Fruit fly (Drosophila melanogaster) whole organism, embryonic: ENCODE data around the gene Spec2.

Experiments used
- Aef1 ChIP-seq: fragments of 200-800 bp; sonication (Bioruptor generic); IDR thresholded peaks from 3 replicates; pipeline ENCODE4 v1.3.6; 2022; ENCODE audit warnings: missing biosample characterization, missing genetic modification characterization
- Asciz ChIP-seq: fragments of 200-800 bp; sonication (Bioruptor generic); optimal IDR thresholded peaks from 2 replicates; lab custom pipeline; 2017; ENCODE audit warnings: missing biosample characterization, mild to moderate bottlenecking, missing genetic modification characterization, missing genetic modification reagents
- Blimp-1 ChIP-seq: fragments of 200-800 bp; sonication (Bioruptor generic); optimal IDR thresholded peaks from 3 replicates; lab custom pipeline; 2018; ENCODE audit warnings: missing biosample characterization, missing genetic modification characterization, mild to moderate bottlenecking, moderate library complexity, missing genetic modification reagents
- BtbVII ChIP-seq: fragments of 200-800 bp; sonication (Bioruptor generic); optimal IDR thresholded peaks from 3 replicates; lab custom pipeline; 2017; ENCODE audit warnings: missing biosample characterization, mild to moderate bottlenecking, missing genetic modification characterization
- CG10267 ChIP-seq: fragments of 200-800 bp; sonication (Bioruptor generic); optimal IDR thresholded peaks from 2 replicates; lab custom pipeline; 2018; ENCODE audit warnings: missing biosample characterization, mild to moderate bottlenecking, missing genetic modification characterization, moderate library complexity
- CG11695 ChIP-seq: fragments of 200-800 bp; sonication (Bioruptor generic); IDR thresholded peaks from 3 replicates; pipeline ENCODE4 v1.3.6; 2022; ENCODE audit warnings: missing biosample characterization, missing genetic modification characterization
- CG12942 ChIP-seq: fragments of 200-800 bp; sonication (Bioruptor generic); optimal IDR thresholded peaks from 3 replicates; lab custom pipeline; 2016; ENCODE audit warnings: missing biosample characterization, missing genetic modification characterization
- CG14441 ChIP-seq: fragments of 200-800 bp; sonication (Bioruptor generic); IDR thresholded peaks from 2 replicates; pipeline ENCODE4 v1.3.6; 2022; ENCODE audit warnings: missing biosample characterization, missing genetic modification characterization
- CG15269 ChIP-seq: fragments of 200-800 bp; sonication (Bioruptor generic); optimal IDR thresholded peaks from 2 replicates; lab custom pipeline; 2018; ENCODE audit warnings: missing biosample characterization, mild to moderate bottlenecking, missing genetic modification characterization, moderate library complexity
- CG1529 ChIP-seq: fragments of 200-800 bp; sonication (Bioruptor generic); optimal IDR thresholded peaks from 3 replicates; lab custom pipeline; 2018; ENCODE audit warnings: missing biosample characterization, missing genetic modification characterization
- CG17385 ChIP-seq: fragments of 200-800 bp; sonication (Bioruptor generic); optimal IDR thresholded peaks from 3 replicates; lab custom pipeline; 2018; ENCODE audit warnings: missing biosample characterization, mild to moderate bottlenecking, missing genetic modification characterization
- CG17612 ChIP-seq: fragments of 200-800 bp; sonication (Bioruptor generic); IDR thresholded peaks from 2 replicates; pipeline ENCODE4 v1.3.6; 2022; ENCODE audit warnings: missing biosample characterization, missing genetic modification characterization
- CG17802 ChIP-seq: fragments of 200-800 bp; sonication (Bioruptor generic); optimal IDR thresholded peaks from 2 replicates; lab custom pipeline; 2018; ENCODE audit warnings: missing biosample characterization, mild to moderate bottlenecking, missing genetic modification characterization, moderate library complexity
- CG31365 ChIP-seq: fragments of 200-800 bp; sonication (Bioruptor generic); optimal IDR thresholded peaks from 2 replicates; lab custom pipeline; 2018; ENCODE audit warnings: missing biosample characterization, mild to moderate bottlenecking, missing genetic modification characterization
- CG33557 ChIP-seq: fragments of 200-800 bp; sonication (Bioruptor generic); optimal IDR thresholded peaks from 2 replicates; lab custom pipeline; 2019; ENCODE audit warnings: missing biosample characterization, mild to moderate bottlenecking, missing genetic modification characterization, moderate library complexity
- CG6654 ChIP-seq: fragments of 200-800 bp; sonication (Bioruptor generic); optimal IDR thresholded peaks from 2 replicates; lab custom pipeline; 2017; ENCODE audit warnings: missing biosample characterization, mild to moderate bottlenecking, missing genetic modification characterization
- CG6854 ChIP-seq: fragments of 200-800 bp; sonication (Bioruptor generic); optimal IDR thresholded peaks from 3 replicates; lab custom pipeline; 2017; ENCODE audit warnings: missing biosample characterization, mild to moderate bottlenecking, missing genetic modification characterization
- CG7357 ChIP-seq: fragments of 200-800 bp; sonication (Bioruptor generic); IDR thresholded peaks from 3 replicates; pipeline ENCODE4 v1.3.6; 2022; ENCODE audit warnings: missing biosample characterization, missing genetic modification characterization
- CG9932 ChIP-seq: fragments of 200-800 bp; sonication (Bioruptor generic); IDR thresholded peaks from 2 replicates; pipeline ENCODE4 v1.3.6; 2022; ENCODE audit warnings: missing biosample characterization, missing genetic modification characterization
- CHES-1-like ChIP-seq: fragments of 200-800 bp; sonication (Bioruptor generic); optimal IDR thresholded peaks from 2 replicates; lab custom pipeline; 2016; ENCODE audit warnings: missing biosample characterization, missing genetic modification characterization
- CoRest ChIP-seq: fragments of 200-800 bp; sonication (Bioruptor generic); optimal IDR thresholded peaks from 3 replicates; lab custom pipeline; 2018; ENCODE audit warnings: missing biosample characterization, mild to moderate bottlenecking, missing genetic modification characterization, moderate library complexity
- D ChIP-seq, 2 experiments: fragments of 200-800 bp in 1 of 2; fragments of >200 bp in 1 of 2; sonication (Bioruptor generic) in 1 of 2; optimal IDR thresholded peaks; 2 replicates in 1 of 2; 3 replicates in 1 of 2; lab custom pipeline; 2017; ENCODE audit warnings: mild to moderate bottlenecking in 1 of 2, missing biosample characterization in 1 of 2, missing genetic modification characterization in 1 of 2, missing genetic modification reagents in 1 of 2
- Dip3 ChIP-seq: fragments of 200-800 bp; sonication (Bioruptor generic); optimal IDR thresholded peaks from 3 replicates; lab custom pipeline; 2016; ENCODE audit warnings: missing biosample characterization, missing genetic modification characterization
- Kr ChIP-seq: fragments of 200-800 bp; sonication (Bioruptor generic); optimal IDR thresholded peaks from 2 replicates; lab custom pipeline; 2017; ENCODE audit warnings: missing biosample characterization, mild to moderate bottlenecking, missing genetic modification characterization
- MTF-1 ChIP-seq: fragments of 200-800 bp; sonication (Bioruptor generic); optimal IDR thresholded peaks from 2 replicates; lab custom pipeline; 2018; ENCODE audit warnings: missing biosample characterization, mild to moderate bottlenecking, missing genetic modification characterization, borderline replicate concordance
- Mes4 ChIP-seq: fragments of 200-800 bp; sonication (Bioruptor generic); optimal IDR thresholded peaks from 2 replicates; lab custom pipeline; 2016; ENCODE audit warnings: missing biosample characterization, missing genetic modification characterization
- Mrtf ChIP-seq: fragments of 200-800 bp; sonication (Bioruptor generic); IDR thresholded peaks from 3 replicates; pipeline ENCODE4 v1.3.6; 2022; ENCODE audit warnings: missing biosample characterization, missing genetic modification characterization
- Nf-YA ChIP-seq: fragments of 200-800 bp; sonication (Bioruptor generic); IDR thresholded peaks from 2 replicates; pipeline ENCODE4 v1.3.6; 2022; ENCODE audit warnings: missing biosample characterization, missing genetic modification characterization
- Oli ChIP-seq: fragments of 200-800 bp; sonication (Bioruptor generic); optimal IDR thresholded peaks from 2 replicates; lab custom pipeline; 2018; ENCODE audit warnings: missing biosample characterization, mild to moderate bottlenecking, missing genetic modification characterization, moderate library complexity
- Rfx ChIP-seq: fragments of 200-800 bp; sonication (Bioruptor generic); IDR thresholded peaks from 2 replicates; pipeline ENCODE4 v1.3.6; 2022; ENCODE audit warnings: missing biosample characterization, missing genetic modification characterization
- Xbp1 ChIP-seq: fragments of 200-800 bp; sonication (Bioruptor generic); optimal IDR thresholded peaks from 3 replicates; lab custom pipeline; 2016; ENCODE audit warnings: missing biosample characterization, mild to moderate bottlenecking, missing genetic modification characterization
- ara ChIP-seq: fragments of 200-800 bp; sonication (Bioruptor generic); IDR thresholded peaks from 2 replicates; pipeline ENCODE4 v1.3.6; 2022; ENCODE audit warnings: missing biosample characterization, missing genetic modification characterization
- chif ChIP-seq, 2 experiments: fragments of 200-800 bp; sonication (Bioruptor generic); optimal IDR thresholded peaks; 3 replicates each; lab custom pipeline; 2016; ENCODE audit warnings: missing biosample characterization in 2 of 2, missing genetic modification characterization in 2 of 2
- disco-r ChIP-seq: fragments of 200-800 bp; sonication (Bioruptor generic); optimal IDR thresholded peaks from 2 replicates; lab custom pipeline; 2016; ENCODE audit warnings: missing biosample characterization, missing genetic modification characterization
- exex ChIP-seq: fragments of 200-800 bp; sonication (Bioruptor generic); optimal IDR thresholded peaks from 4 replicates; lab custom pipeline; 2018; ENCODE audit warnings: missing biosample characterization, mild to moderate bottlenecking, missing genetic modification characterization, moderate library complexity
- jing ChIP-seq: fragments of 200-800 bp; sonication (Bioruptor generic); optimal IDR thresholded peaks from 2 replicates; lab custom pipeline; 2018; ENCODE audit warnings: missing biosample characterization, mild to moderate bottlenecking, missing genetic modification characterization
- lbe ChIP-seq: fragments of 200-800 bp; sonication (Bioruptor generic); optimal IDR thresholded peaks from 2 replicates; lab custom pipeline; 2016; ENCODE audit warnings: missing biosample characterization, mild to moderate bottlenecking, missing genetic modification characterization
- mam ChIP-seq: fragments of 200-800 bp; sonication (Bioruptor generic); optimal IDR thresholded peaks from 3 replicates; lab custom pipeline; 2016; ENCODE audit warnings: missing biosample characterization, missing genetic modification characterization
- p53 ChIP-seq: fragments of 200-800 bp; sonication (Bioruptor generic); optimal IDR thresholded peaks from 2 replicates; lab custom pipeline; 2016; ENCODE audit warnings: missing biosample characterization, missing genetic modification characterization
- phol ChIP-seq: fragments of 200-800 bp; sonication (Bioruptor generic); optimal IDR thresholded peaks from 3 replicates; lab custom pipeline; 2018; ENCODE audit warnings: missing biosample characterization, mild to moderate bottlenecking, missing genetic modification characterization, moderate library complexity
- pnt ChIP-seq: fragments of 200-800 bp; sonication (Bioruptor generic); optimal IDR thresholded peaks from 3 replicates; lab custom pipeline; 2016; ENCODE audit warnings: missing biosample characterization, missing genetic modification characterization
- repo ChIP-seq: fragments of 200-800 bp; sonication (Bioruptor generic); optimal IDR thresholded peaks from 2 replicates; lab custom pipeline; 2016; ENCODE audit warnings: missing biosample characterization, missing genetic modification characterization
- run ChIP-seq: fragments of 200-800 bp; sonication (Bioruptor generic); optimal IDR thresholded peaks from 3 replicates; lab custom pipeline; 2018; ENCODE audit warnings: missing biosample characterization, mild to moderate bottlenecking, missing genetic modification characterization
- schlank ChIP-seq: fragments of 200-800 bp; sonication (Bioruptor generic); optimal IDR thresholded peaks from 2 replicates; lab custom pipeline; 2018; ENCODE audit warnings: missing biosample characterization, mild to moderate bottlenecking, missing genetic modification characterization
- scrt ChIP-seq: fragments of 200-800 bp; sonication (Bioruptor generic); optimal IDR thresholded peaks from 2 replicates; lab custom pipeline; 2018; ENCODE audit warnings: missing biosample characterization, mild to moderate bottlenecking, missing genetic modification characterization, moderate library complexity
- shn ChIP-seq: fragments of 200-800 bp; sonication (Bioruptor generic); optimal IDR thresholded peaks from 3 replicates; lab custom pipeline; 2016; ENCODE audit warnings: missing biosample characterization, missing genetic modification characterization
- slou ChIP-seq: fragments of 200-800 bp; sonication (Bioruptor generic); optimal IDR thresholded peaks from 3 replicates; lab custom pipeline; 2016; ENCODE audit warnings: missing biosample characterization, missing genetic modification characterization
- slp2 ChIP-seq: fragments of 200-800 bp; sonication (Bioruptor generic); optimal IDR thresholded peaks from 2 replicates; lab custom pipeline; 2016; ENCODE audit warnings: missing biosample characterization, missing genetic modification characterization
- sug ChIP-seq: fragments of 200-800 bp; optimal IDR thresholded peaks from 2 replicates; lab custom pipeline; 2019; ENCODE audit warnings: missing biosample characterization, mild to moderate bottlenecking, missing genetic modification characterization, moderate library complexity

Spec2 gene

DNA sequence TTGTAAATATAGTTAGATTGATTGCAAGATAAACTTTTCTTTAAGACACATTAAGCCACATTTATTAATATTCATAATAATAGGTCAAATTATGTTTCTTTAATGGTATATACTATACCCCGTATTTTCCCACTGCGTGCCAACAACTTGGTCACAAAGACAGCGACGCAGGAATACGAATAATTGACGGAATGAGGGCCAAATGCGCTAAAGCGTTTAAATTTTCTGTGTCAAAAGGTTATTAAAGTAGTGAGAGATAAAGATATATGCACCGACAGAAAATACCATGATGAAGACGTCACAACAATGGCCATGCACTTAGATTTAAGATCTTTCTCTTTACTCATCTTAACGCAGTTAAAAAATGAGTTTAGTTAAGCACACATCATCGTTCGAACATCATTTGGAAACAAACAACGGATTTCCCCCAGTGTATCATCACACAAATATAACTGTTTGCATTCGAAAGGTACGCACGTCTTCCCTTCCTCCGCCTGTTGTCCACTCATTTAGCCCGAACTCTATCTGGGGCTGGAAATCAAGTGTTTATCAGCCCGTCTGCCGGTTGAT is 3.5 kb downstream of the Spec2 start (continued):
- TF ChIP-seq shn (GFP tag; lab: Kevin White, UChicago) (peak; percentile 40), CG14441 (GFP tag; lab: Robert Waterston, UW) (peak; percentile 50), CG1529 (GFP tag; lab: Kevin White, UChicago) (peak; percentile 42), CG6854 (GFP tag; lab: Kevin White, UChicago) (no peak), exex (tag; lab: Kevin White, UChicago) (peak; percentile 18), pnt (peak; percentile 38), repo (GFP tag; lab: Kevin White, UChicago) (peak; percentile 46), phol (tag; lab: Kevin White, UChicago) (peak; percentile 71), Mrtf (GFP tag; lab: Robert Waterston, UW) (peak; percentile 65), CG6654 (GFP tag; lab: Kevin White, UChicago) (peak; percentile 38), CHES-1-like (peak; percentile 46), Blimp-1 (GFP tag; lab: Kevin White, UChicago) (no peak), run (tag; lab: Kevin White, UChicago) (no peak), CG11695 (GFP tag; lab: Robert Waterston, UW) (peak; percentile 41; the same call in 1 of the 3 replicates), p53 (GFP tag; lab: Kevin White, UChicago) (no peak), Mes4 (GFP tag; lab: Kevin White, UChicago) (peak; percentile 70), CG12942 (GFP tag; lab: Kevin White, UChicago) (peak; percentile 6), Kr (no peak), Nf-YA (GFP tag; lab: Robert Waterston, UW) (peak; percentile 35; the same call in 1 of the 2 replicates), CoRest (tag; lab: Kevin White, UChicago) (peak; percentile 74), CG17385 (GFP tag; lab: Kevin White, UChicago) (peak; percentile 57), mam (peak; percentile 60), chif (GFP tag; optimal IDR thresholded peaks at IDR 0.05; lab: Kevin White, UChicago) (peak in 1 of 2 experiments; percentile 65), Aef1 (GFP tag; lab: Robert Waterston, UW) (peak; percentile 30; the same call in 1 of the 3 replicates), CG7357 (GFP tag; lab: Robert Waterston, UW) (peak; percentile 61; the same call in 1 of the 3 replicates), schlank (tag; lab: Kevin White, UChicago) (no peak), CG17612 (GFP tag; lab: Robert Waterston, UW) (no peak), CG33557 (GFP tag; lab: Kevin White, UChicago) (no peak), BtbVII (peak; percentile 24), slp2 (GFP tag; lab: Kevin White, UChicago) (peak; percentile 48), jing (GFP tag; lab: Kevin White, UChicago) (peak; percentile 37), CG9932 (GFP tag; lab: Robert Waterston, UW) (peak; percentile 51; the same call in 1 of the 2 replicates), MTF-1 (GFP tag; lab: Kevin White, UChicago) (peak; percentile 25), D (optimal IDR thresholded peaks at IDR 0.05; lab: Kevin White, UChicago) (no peak), D (GFP tag; optimal IDR thresholded peaks at IDR 0.05; lab: Kevin White, UChicago) (peak; percentile 71), Rfx (GFP tag; lab: Robert Waterston, UW) (peak; percentile 46), ara (GFP tag; lab: Robert Waterston, UW) (peak; percentile 52), scrt (GFP tag; lab: Kevin White, UChicago) (peak; percentile 48), CG17802 (tag; lab: Kevin White, UChicago) (peak; percentile 54), Xbp1 (peak; percentile 71), CG10267 (tag; lab: Kevin White, UChicago) (peak; percentile 47), slou (GFP tag; lab: Kevin White, UChicago) (peak; percentile 41), disco-r (no peak), CG31365 (tag; lab: Kevin White, UChicago) (no peak), Dip3 (peak; percentile 41), lbe (no peak), Asciz (peak; percentile 73), CG15269 (peak; percentile 58), Oli (tag; lab: Kevin White, UChicago) (peak; percentile 82), sug (tag; lab: Kevin White, UChicago) (peak; percentile 13)
